Fruit fly (Drosophila melanogaster) whole organism, adult: ENCODE results near the gene mRpL16.
A peak's percentile ranks its signal among the peaks of the same experiment; 100 is the strongest.

Experiments used
- CG11617 ChIP-seq: fragments of 200-800 bp; sonication (Bioruptor generic); optimal IDR thresholded peaks from 2 replicates; lab custom pipeline; 2017; ENCODE audit warnings: mild to moderate bottlenecking, missing biosample characterization, missing genetic modification reagents, missing genetic modification characterization
- CG12768 ChIP-seq: fragments of 200-800 bp; sonication (Bioruptor generic); optimal IDR thresholded peaks from 2 replicates; lab custom pipeline; 2017; ENCODE audit warnings: missing biosample characterization, missing genetic modification characterization, mild to moderate bottlenecking, moderate library complexity, missing genetic modification reagents
- CG14711 ChIP-seq: fragments of 200-800 bp; sonication (Bioruptor generic); optimal IDR thresholded peaks from 2 replicates; lab custom pipeline; 2018; ENCODE audit warnings: missing biosample characterization, mild to moderate bottlenecking, missing genetic modification characterization, moderate library complexity
- CG1620 ChIP-seq: fragments of 200-800 bp; sonication (Bioruptor generic); optimal IDR thresholded peaks from 2 replicates; lab custom pipeline; 2016; ENCODE audit warnings: missing biosample characterization, missing genetic modification characterization
- CG33017 ChIP-seq: fragments of 200-800 bp; sonication (Bioruptor generic); optimal IDR thresholded peaks from 2 replicates; lab custom pipeline; 2018; ENCODE audit warnings: missing biosample characterization, mild to moderate bottlenecking, missing genetic modification characterization, moderate library complexity
- CG5204 ChIP-seq: fragments of 200-800 bp; sonication (Bioruptor generic); optimal IDR thresholded peaks from 2 replicates; lab custom pipeline; 2016; ENCODE audit warnings: missing biosample characterization, missing genetic modification characterization
- CG7045 ChIP-seq: fragments of 200-800 bp; sonication (Bioruptor generic); optimal IDR thresholded peaks from 2 replicates; lab custom pipeline; 2017; ENCODE audit warnings: missing biosample characterization, mild to moderate bottlenecking, missing genetic modification characterization
- CG7101 ChIP-seq: fragments of 200-800 bp; sonication (Bioruptor generic); optimal IDR thresholded peaks from 2 replicates; lab custom pipeline; 2018; ENCODE audit warnings: missing biosample characterization, mild to moderate bottlenecking, missing genetic modification characterization, moderate library complexity
- Clk ChIP-seq: fragments of 200-800 bp; sonication (Bioruptor generic); optimal IDR thresholded peaks from 2 replicates; lab custom pipeline; 2017; ENCODE audit warnings: missing biosample characterization, missing genetic modification characterization
- Crg-1 ChIP-seq: fragments of 200-800 bp; sonication (Bioruptor generic); optimal IDR thresholded peaks from 2 replicates; lab custom pipeline; 2016; ENCODE audit warnings: missing biosample characterization, missing genetic modification characterization
- Hr96 ChIP-seq: fragments of 200-800 bp; sonication (Bioruptor generic); optimal IDR thresholded peaks from 2 replicates; lab custom pipeline; 2016; ENCODE audit warnings: missing biosample characterization, missing genetic modification characterization
- Mnt ChIP-seq: fragments of 200-800 bp; sonication (Bioruptor generic); optimal IDR thresholded peaks from 2 replicates; lab custom pipeline; 2016; ENCODE audit warnings: missing biosample characterization, mild to moderate bottlenecking, missing genetic modification characterization
- bab1 ChIP-seq: fragments of 200-800 bp; sonication (Bioruptor generic); optimal IDR thresholded peaks from 3 replicates; lab custom pipeline; 2019; ENCODE audit warnings: missing biosample characterization, mild to moderate bottlenecking, missing genetic modification characterization, moderate library complexity
- cic ChIP-seq: fragments of 200-800 bp; sonication (Bioruptor generic); optimal IDR thresholded peaks from 2 replicates; lab custom pipeline; 2017; ENCODE audit warnings: missing biosample characterization, mild to moderate bottlenecking, missing genetic modification characterization, moderate library complexity
- cnc ChIP-seq, 2 experiments: fragments of >200 bp; optimal IDR thresholded peaks; 2 replicates each; lab custom pipeline; 2017
- kay ChIP-seq: fragments of 200-800 bp; sonication (Bioruptor generic); peaks from one replicate; lab custom pipeline; 2016; ENCODE audit warnings: missing biosample characterization, missing genetic modification characterization, borderline replicate concordance
- ovo ChIP-seq: fragments of 200-800 bp; sonication (Bioruptor generic); optimal IDR thresholded peaks from 2 replicates; lab custom pipeline; 2016; ENCODE audit warnings: missing biosample characterization, missing genetic modification characterization
- pad ChIP-seq: fragments of 200-800 bp; sonication (Bioruptor generic); optimal IDR thresholded peaks from 3 replicates; lab custom pipeline; 2017; ENCODE audit warnings: missing biosample characterization, missing genetic modification characterization, mild to moderate bottlenecking, moderate library complexity, missing genetic modification reagents
- tj ChIP-seq: fragments of 200-800 bp; sonication (Bioruptor generic); optimal IDR thresholded peaks from 3 replicates; lab custom pipeline; 2017; ENCODE audit warnings: missing biosample characterization, mild to moderate bottlenecking, missing genetic modification characterization, moderate library complexity
- toe ChIP-seq: fragments of 200-800 bp; sonication (Bioruptor generic); optimal IDR thresholded peaks from 2 replicates; lab custom pipeline; 2016; ENCODE audit warnings: missing biosample characterization, missing genetic modification characterization

mRpL16 gene

DNA sequence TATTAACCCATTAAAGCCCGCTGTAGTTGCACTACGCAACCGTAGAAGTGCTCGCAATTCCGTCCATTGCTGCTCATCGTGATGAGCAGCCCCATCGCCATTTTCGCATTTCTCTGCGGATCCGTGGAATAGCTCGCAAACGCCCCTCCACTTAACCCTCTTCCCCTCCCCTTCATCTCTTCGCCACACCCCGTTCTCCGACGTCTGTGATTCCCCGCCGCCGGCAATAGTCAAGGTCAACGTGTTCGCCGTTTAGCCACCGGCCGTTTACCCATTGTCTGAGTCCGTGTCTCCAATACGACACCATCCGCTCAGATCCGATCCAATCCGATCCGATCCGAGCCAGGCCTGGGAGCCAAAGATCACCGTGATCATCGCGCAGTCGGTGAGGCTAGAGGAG, 43.7 kb upstream of the mRpL16 start:
- TF ChIP-seq kay (GFP tag; lab: Kevin White, UChicago), result no peak
- TF ChIP-seq tj (GFP tag; lab: Kevin White, UChicago), result no peak
- no peak for TF ChIP-seq cic (GFP tag; lab: Kevin White, UChicago)
- no peak for TF ChIP-seq CG7101 (tag; lab: Kevin White, UChicago)

DNA sequence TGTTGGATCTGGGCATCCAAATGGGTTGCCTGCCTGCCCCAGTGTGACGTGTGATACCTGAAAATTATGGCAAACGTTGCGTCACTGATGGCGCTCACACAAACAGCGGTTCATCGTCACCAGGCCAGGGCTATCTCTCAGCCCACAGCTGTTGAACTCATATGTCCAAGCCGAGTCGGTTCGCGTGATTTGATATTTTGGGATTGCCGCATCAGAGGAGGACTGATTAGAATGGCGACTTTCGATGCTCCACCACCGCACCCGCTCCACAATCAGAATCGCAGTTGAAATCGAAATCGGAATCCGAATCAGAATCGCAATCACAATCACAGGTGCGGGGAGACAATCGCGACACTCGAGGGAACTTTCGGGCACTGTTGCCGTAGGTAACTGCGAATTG, 42.3 kb upstream of the mRpL16 start:
- no peak for TF ChIP-seq cnc (optimal IDR thresholded peaks at IDR 0.05; lab: Kevin White, UChicago)
- no peak for TF ChIP-seq CG11617 (GFP tag; lab: Kevin White, UChicago)
- TF ChIP-seq Crg-1 (GFP tag; lab: Kevin White, UChicago), result no peak

- no peak for TF ChIP-seq CG1620 (GFP tag; lab: Kevin White, UChicago)
- no peak for TF ChIP-seq kay (GFP tag; lab: Kevin White, UChicago)
- no peak for TF ChIP-seq cic (GFP tag; lab: Kevin White, UChicago)
- TF ChIP-seq tj (GFP tag; lab: Kevin White, UChicago), result no peak
- TF ChIP-seq pad (GFP tag; lab: Kevin White, UChicago), result no peak
- TF ChIP-seq bab1 (GFP tag; lab: Kevin White, UChicago), result no peak
- no peak for TF ChIP-seq CG33017 (tag; lab: Kevin White, UChicago)
These were observed 41.3 kb upstream of the mRpL16 start for dm6 chrX:1848624-1849198.

dm6 chrX:1849914-1850313, 40.1 kb upstream of the mRpL16 start:
- TF ChIP-seq CG12768 (GFP tag; lab: Kevin White, UChicago), result peak; percentile 79
- peak; percentile 73 for TF ChIP-seq tj (GFP tag; lab: Kevin White, UChicago)
- peak; percentile 63 for TF ChIP-seq Crg-1 (GFP tag; lab: Kevin White, UChicago)
- TF ChIP-seq Clk (GFP tag; lab: Kevin White, UChicago), result peak; percentile 36
- peak; percentile 86 for TF ChIP-seq bab1 (GFP tag; lab: Kevin White, UChicago)
- TF ChIP-seq cic (GFP tag; lab: Kevin White, UChicago), result peak; percentile 57
- TF ChIP-seq CG7045 (GFP tag; lab: Kevin White, UChicago), result peak; percentile 57
- TF ChIP-seq CG14711 (tag; lab: Kevin White, UChicago), result peak; percentile 83
- peak; percentile 76 for TF ChIP-seq pad (GFP tag; lab: Kevin White, UChicago)
- no peak for TF ChIP-seq cnc (optimal IDR thresholded peaks at IDR 0.05; lab: Kevin White, UChicago)
- peak; percentile 67 for TF ChIP-seq Hr96 (GFP tag; lab: Kevin White, UChicago)
- TF ChIP-seq Mnt (GFP tag; lab: Kevin White, UChicago), result peak; percentile 94
- TF ChIP-seq kay (GFP tag; lab: Kevin White, UChicago), result peak; percentile 93
- peak; percentile 70 for TF ChIP-seq CG5204
- peak; percentile 76 for TF ChIP-seq CG33017 (tag; lab: Kevin White, UChicago)
- TF ChIP-seq CG1620 (GFP tag; lab: Kevin White, UChicago), result peak; percentile 75
- peak; percentile 30 for TF ChIP-seq ovo (GFP tag; lab: Kevin White, UChicago)
- TF ChIP-seq CG11617 (GFP tag; lab: Kevin White, UChicago), result peak; percentile 87
- TF ChIP-seq CG7101 (tag; lab: Kevin White, UChicago), result peak; percentile 91
- peak; percentile 57 for TF ChIP-seq toe (GFP tag; lab: Kevin White, UChicago)

dm6 chrX:1854070-1854469, 36.0 kb upstream of the mRpL16 start:
- TF ChIP-seq CG1620 (GFP tag; lab: Kevin White, UChicago) (no peak), Crg-1 (GFP tag; lab: Kevin White, UChicago) (peak; percentile 40), CG7101 (tag; lab: Kevin White, UChicago) (peak; percentile 10), CG11617 (GFP tag; lab: Kevin White, UChicago) (no peak), CG7045 (GFP tag; lab: Kevin White, UChicago) (no peak), CG5204 (no peak), cic (GFP tag; lab: Kevin White, UChicago) (no peak), ovo (GFP tag; lab: Kevin White, UChicago) (peak; percentile 21), Mnt (GFP tag; lab: Kevin White, UChicago) (peak; percentile 26), toe (GFP tag; lab: Kevin White, UChicago) (no peak), kay (GFP tag; lab: Kevin White, UChicago) (no peak), pad (GFP tag; lab: Kevin White, UChicago) (no peak)

DNA sequence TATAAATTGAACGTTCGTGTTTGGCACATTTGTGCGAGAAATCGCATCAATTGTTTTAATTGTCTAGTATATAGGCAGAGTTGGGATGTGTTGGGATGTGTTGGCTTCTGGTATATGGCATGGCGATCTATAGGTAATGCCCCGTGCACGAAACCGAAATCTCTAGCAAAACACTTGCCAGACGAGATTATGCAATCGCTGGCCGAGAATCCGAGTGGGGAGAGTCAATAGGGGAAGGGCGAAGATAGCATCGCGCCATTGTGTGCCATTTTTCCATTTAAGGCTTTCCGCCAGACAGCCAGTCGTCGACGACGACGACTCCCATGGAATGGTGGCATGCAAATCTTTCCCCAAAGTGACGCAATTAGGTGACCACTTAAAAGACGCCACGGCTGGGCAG, 35.2 kb upstream of the mRpL16 start:
- TF ChIP-seq CG33017 (tag; lab: Kevin White, UChicago), result no peak
- TF ChIP-seq CG1620 (GFP tag; lab: Kevin White, UChicago), result no peak
- TF ChIP-seq cnc (optimal IDR thresholded peaks at IDR 0.05; lab: Kevin White, UChicago), result no peak

DNA sequence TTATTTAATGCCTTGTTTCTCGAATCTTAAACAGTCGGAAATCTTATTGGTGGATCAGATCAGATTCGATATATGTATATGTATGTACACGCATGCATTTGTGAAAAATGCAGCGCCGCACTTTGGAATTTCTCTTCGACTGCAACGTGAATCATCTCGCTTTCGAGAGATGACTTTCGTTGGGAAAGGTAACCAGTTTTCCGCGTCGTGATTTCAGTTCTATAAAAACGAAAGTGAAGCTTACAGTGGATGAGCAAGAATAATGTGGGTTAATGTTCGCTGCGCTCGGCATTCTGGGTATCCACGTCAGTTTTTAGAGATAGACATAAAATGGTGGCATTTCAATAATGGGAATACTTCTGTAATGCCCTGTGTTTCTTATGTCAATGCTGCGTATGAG, 33.5 kb upstream of the mRpL16 start:
- TF ChIP-seq Hr96 (GFP tag; lab: Kevin White, UChicago) (no peak), Clk (GFP tag; lab: Kevin White, UChicago) (no peak), ovo (GFP tag; lab: Kevin White, UChicago) (no peak), kay (GFP tag; lab: Kevin White, UChicago) (no peak), tj (GFP tag; lab: Kevin White, UChicago) (no peak), CG14711 (tag; lab: Kevin White, UChicago) (no peak), CG7045 (GFP tag; lab: Kevin White, UChicago) (no peak), bab1 (GFP tag; lab: Kevin White, UChicago) (no peak), CG12768 (GFP tag; lab: Kevin White, UChicago) (no peak)
